Fruit fly (Drosophila melanogaster) whole organism, prepupa: Measurements from ENCODE around the gene CG13603.

ENCODE experiments used
- Blimp-1 ChIP-seq: fragments of 200-800 bp; sonication (Bioruptor generic); optimal IDR thresholded peaks from 3 replicates; lab custom pipeline; 2017; ENCODE audit warnings: missing biosample characterization, missing genetic modification characterization, mild to moderate bottlenecking, moderate library complexity, missing genetic modification reagents
- CG32006 ChIP-seq: fragments of 200-800 bp; sonication (Bioruptor generic); optimal IDR thresholded peaks from 3 replicates; lab custom pipeline; 2017; ENCODE audit warnings: missing biosample characterization, mild to moderate bottlenecking, missing genetic modification characterization
- CG3919 ChIP-seq: fragments of 200-800 bp; sonication (Bioruptor generic); optimal IDR thresholded peaks from 3 replicates; lab custom pipeline; 2016; ENCODE audit warnings: missing biosample characterization, missing genetic modification characterization
- CG8119 ChIP-seq: fragments of 200-800 bp; sonication (Bioruptor generic); IDR thresholded peaks from 3 replicates; pipeline ENCODE4 v1.3.6; 2022; ENCODE audit warnings: missing biosample characterization, missing genetic modification characterization
- Hr4 ChIP-seq: fragments of 200-800 bp; sonication (Bioruptor generic); optimal IDR thresholded peaks from 3 replicates; lab custom pipeline; 2016; ENCODE audit warnings: missing biosample characterization, missing genetic modification characterization
- Sox102F ChIP-seq: fragments of 200-800 bp; sonication (Bioruptor generic); optimal IDR thresholded peaks from 2 replicates; lab custom pipeline; 2016; ENCODE audit warnings: missing biosample characterization, mild to moderate bottlenecking, missing genetic modification characterization
- Sox14 ChIP-seq: fragments of 200-800 bp; sonication (Bioruptor generic); optimal IDR thresholded peaks from 3 replicates; lab custom pipeline; 2016; ENCODE audit warnings: missing biosample characterization, missing genetic modification characterization
- eg ChIP-seq: fragments of 200-800 bp; sonication (Bioruptor generic); IDR thresholded peaks from 3 replicates; pipeline ENCODE4 v1.3.6; 2022; ENCODE audit warnings: missing biosample characterization, missing genetic modification characterization
- spab ChIP-seq: fragments of 200-800 bp; sonication (Bioruptor generic); optimal IDR thresholded peaks from 2 replicates; lab custom pipeline; 2017; ENCODE audit warnings: missing biosample characterization, mild to moderate bottlenecking, missing genetic modification characterization, missing genetic modification reagents

DNA sequence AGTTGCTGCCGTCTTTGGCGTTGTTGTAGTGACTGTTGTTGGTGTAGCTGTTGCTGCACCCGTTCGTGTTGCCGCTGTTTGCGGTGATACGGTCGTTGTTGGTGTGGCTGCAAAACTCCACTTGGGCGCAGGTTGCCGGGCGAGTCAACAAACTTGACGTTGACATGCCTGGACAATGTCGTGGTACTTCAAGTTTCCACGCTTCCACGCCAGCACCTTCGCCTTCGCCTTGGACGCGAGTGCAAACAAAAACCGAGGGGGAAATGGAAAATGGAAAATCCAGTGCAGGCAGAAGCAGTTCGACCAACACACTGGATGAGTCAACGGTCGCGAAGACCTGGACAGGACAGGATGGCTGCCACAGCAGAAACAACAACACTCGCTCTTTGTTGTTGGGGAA, 38.3 kb upstream of the CG13603 start:
- no peak for TF ChIP-seq CG3919
- TF ChIP-seq eg = no peak
- TF ChIP-seq Blimp-1 (GFP tag; lab: Kevin White, UChicago) = no peak
- no peak for TF ChIP-seq CG32006 (GFP tag; lab: Kevin White, UChicago)
- TF ChIP-seq Hr4 = no peak
- TF ChIP-seq CG8119 (GFP tag; lab: Robert Waterston, UW) = no peak
- no peak for TF ChIP-seq Sox14 (GFP tag; lab: Kevin White, UChicago)
- TF ChIP-seq spab (GFP tag; lab: Kevin White, UChicago) = no peak
- TF ChIP-seq Sox102F (GFP tag; lab: Kevin White, UChicago) = no peak
